Fruit fly (Drosophila melanogaster): ENCODE results near the gene Pis.

DNA sequence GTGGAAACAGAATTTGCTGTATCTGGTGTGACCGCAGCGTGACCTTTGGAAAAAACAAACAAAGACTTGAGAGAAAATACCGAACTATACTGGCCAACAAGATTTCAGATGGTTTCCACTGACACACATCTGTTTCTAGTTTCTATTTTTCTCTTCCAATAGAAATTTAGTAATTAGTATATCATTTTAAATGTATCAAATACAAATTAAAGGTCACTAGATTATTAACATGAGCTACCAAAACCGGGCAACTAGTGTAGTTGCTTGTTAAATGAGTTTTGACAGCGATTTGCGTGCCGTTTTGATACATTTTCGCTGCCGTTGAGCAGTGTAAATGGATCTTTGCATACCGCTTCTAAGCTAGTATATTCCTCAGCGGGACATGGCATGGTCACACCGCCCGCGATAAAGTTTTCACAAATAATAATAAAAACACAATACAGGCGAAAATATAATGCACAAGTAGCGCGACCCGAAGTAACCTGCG lies at the start of gene Pis, which contains the start of gene Hap40:
- TF ChIP-seq h (GFP tag; optimal IDR thresholded peaks at IDR 0.05) (peak; percentile 67), jim (GFP tag; optimal IDR thresholded peaks at IDR 0.05) (no peak), sv (GFP tag; optimal IDR thresholded peaks at IDR 0.05) (peak; percentile 29), pan (optimal IDR thresholded peaks at IDR 0.05) (no peak), Abd-B (GFP tag; optimal IDR thresholded peaks at IDR 0.05) (no peak)

Data from whole organism, wandering third instar larva.